Worm (Caenorhabditis elegans) whole organism, L1 larva: ENCODE measurements around the gene letm-1.

ENCODE experiments used
- ama-1 ChIP-seq: fragments of 150-350 bp; optimal IDR thresholded peaks from 2 replicates; lab custom pipeline; 2014
- dsc-1 ChIP-seq: sonication (generic microtip); optimal IDR thresholded peaks from 2 replicates; lab custom pipeline; 2016; ENCODE audit warnings: mild to moderate bottlenecking, missing genetic modification characterization, missing compliant biosample characterization

DNA sequence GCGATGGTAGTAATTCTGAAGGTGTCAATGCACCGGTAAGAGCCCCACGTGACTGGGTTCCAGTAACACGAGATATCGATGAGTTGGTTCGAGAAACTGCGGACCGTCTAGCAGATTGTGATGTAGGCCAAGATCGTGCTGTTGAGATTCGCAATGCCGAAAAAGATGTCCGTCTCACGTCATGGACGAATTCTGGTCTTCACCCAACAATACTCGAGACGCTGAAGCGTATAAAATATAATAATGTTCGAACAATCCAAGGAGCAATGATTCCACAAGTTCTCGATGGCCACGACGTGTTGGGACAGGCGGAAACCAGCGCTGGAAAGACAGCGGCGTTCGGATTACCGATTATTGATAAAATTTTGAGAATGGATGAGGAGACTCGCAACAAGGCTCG lies 5.4 kb downstream of the letm-1 start:
- TF ChIP-seq ama-1 (lab: Kevin White, UChicago) = no peak
- TF ChIP-seq dsc-1 (tag; lab: Kevin White, UChicago) = no peak
